Worm (Caenorhabditis elegans) whole organism, late embryonic: Measurements from ENCODE around the gene grl-5.

ENCODE experiments used
- C38D4.7 ChIP-seq: fragments of 200-800 bp; sonication (Bioruptor generic); optimal IDR thresholded peaks from 2 replicates; lab custom pipeline; 2018; ENCODE audit warnings: mild to moderate bottlenecking, missing genetic modification characterization, moderate library complexity, missing compliant biosample characterization
- F13H6.1 ChIP-seq: sonication (generic microtip); optimal IDR thresholded peaks from 2 replicates; lab custom pipeline; 2016; ENCODE audit warnings: missing genetic modification characterization, missing compliant biosample characterization
- T23F11.4 ChIP-seq: fragments of 200-800 bp; sonication (Bioruptor generic); optimal IDR thresholded peaks from 2 replicates; lab custom pipeline; 2018; ENCODE audit warnings: mild to moderate bottlenecking, missing genetic modification characterization, missing compliant biosample characterization
- Y22D7AL.16 ChIP-seq: sonication (generic microtip); optimal IDR thresholded peaks from 2 replicates; lab custom pipeline; 2016; ENCODE audit warnings: missing genetic modification characterization, missing compliant biosample characterization
- ceh-18 ChIP-seq: sonication (generic microtip); optimal IDR thresholded peaks from 2 replicates; lab custom pipeline; 2016; ENCODE audit warnings: missing genetic modification characterization, missing compliant biosample characterization
- ceh-30 ChIP-seq: fragments of 150-350 bp; optimal IDR thresholded peaks from 2 replicates; lab custom pipeline; 2014; ENCODE audit warnings: missing biosample characterization, missing genetic modification characterization
- ceh-31 ChIP-seq: sonication (generic microtip); optimal IDR thresholded peaks from 2 replicates; lab custom pipeline; 2016; ENCODE audit warnings: missing genetic modification characterization, missing compliant biosample characterization
- ceh-34 ChIP-seq: sonication (generic microtip); optimal IDR thresholded peaks from 2 replicates; lab custom pipeline; 2016; ENCODE audit warnings: mild to moderate bottlenecking, missing genetic modification characterization, missing compliant biosample characterization
- ceh-45 ChIP-seq: fragments of 200-800 bp; sonication (Bioruptor generic); IDR thresholded peaks from 2 replicates; pipeline ENCODE4 v1.3.6; 2022; ENCODE audit warnings: missing genetic modification reagents, missing genetic modification characterization, missing compliant biosample characterization
- che-1 ChIP-seq: sonication (generic microtip); optimal IDR thresholded peaks from 2 replicates; lab custom pipeline; 2016; ENCODE audit warnings: mild to moderate bottlenecking, missing genetic modification characterization, missing compliant biosample characterization
- dve-1 ChIP-seq: sonication (generic microtip); optimal IDR thresholded peaks from 2 replicates; lab custom pipeline; 2017; ENCODE audit warnings: antibody characterized with exemption, mild to moderate bottlenecking, missing genetic modification characterization, missing compliant biosample characterization
- elt-2 ChIP-seq: sonication (generic microtip); optimal IDR thresholded peaks from 2 replicates; lab custom pipeline; 2016; ENCODE audit warnings: missing genetic modification reagents, missing genetic modification characterization, missing compliant biosample characterization
- eyg-1 ChIP-seq: sonication (generic microtip); optimal IDR thresholded peaks from 2 replicates; lab custom pipeline; 2016; ENCODE audit warnings: missing genotype, missing genetic modification characterization, missing compliant biosample characterization
- fax-1 ChIP-seq: sonication (generic microtip); optimal IDR thresholded peaks from 2 replicates; lab custom pipeline; 2016; ENCODE audit warnings: missing genotype, missing genetic modification characterization, missing compliant biosample characterization
- fkh-10 ChIP-seq: fragments of 150-350 bp; optimal IDR thresholded peaks from 2 replicates; lab custom pipeline; 2014; ENCODE audit warnings: missing biosample characterization, missing genetic modification reagents, missing genetic modification characterization
- hlh-13 ChIP-seq: fragments of 200-800 bp; sonication (Bioruptor generic); optimal IDR thresholded peaks from 2 replicates; lab custom pipeline; 2018; ENCODE audit warnings: mild to moderate bottlenecking, missing genetic modification characterization, missing compliant biosample characterization
- hlh-6 ChIP-seq: sonication (generic microtip); optimal IDR thresholded peaks from 2 replicates; lab custom pipeline; 2016; ENCODE audit warnings: missing genotype, missing genetic modification characterization, missing compliant biosample characterization
- lim-6 ChIP-seq: sonication (generic microtip); optimal IDR thresholded peaks from 2 replicates; lab custom pipeline; 2016; ENCODE audit warnings: missing genetic modification characterization, missing compliant biosample characterization
- madf-2 ChIP-seq: sonication (generic microtip); optimal IDR thresholded peaks from 2 replicates; lab custom pipeline; 2017; ENCODE audit warnings: missing genetic modification characterization, missing compliant biosample characterization
- odd-2 ChIP-seq: sonication (generic microtip); optimal IDR thresholded peaks from 2 replicates; lab custom pipeline; 2017; ENCODE audit warnings: antibody characterized with exemption, mild to moderate bottlenecking, missing genetic modification characterization, missing compliant biosample characterization
- pag-3 ChIP-seq: sonication (generic microtip); optimal IDR thresholded peaks from 2 replicates; lab custom pipeline; 2016; ENCODE audit warnings: missing compliant biosample characterization, missing genetic modification characterization, borderline replicate concordance
- pax-1 ChIP-seq: fragments of 150-350 bp; optimal IDR thresholded peaks from 2 replicates; lab custom pipeline; 2014; ENCODE audit warnings: missing biosample characterization, missing genetic modification characterization
- pha-2 ChIP-seq: sonication (generic microtip); optimal IDR thresholded peaks from 2 replicates; lab custom pipeline; 2017; ENCODE audit warnings: mild to moderate bottlenecking, missing genetic modification characterization, missing compliant biosample characterization
- pha-4 ChIP-seq: fragments of 150-350 bp; optimal IDR thresholded peaks from 2 replicates; lab custom pipeline; 2018; ENCODE audit warnings: missing biosample characterization, missing genetic modification reagents, missing genetic modification characterization
- ref-2 ChIP-seq: sonication (generic microtip); optimal IDR thresholded peaks from 2 replicates; lab custom pipeline; 2016; ENCODE audit warnings: missing genetic modification characterization, missing compliant biosample characterization
- rnt-1 ChIP-seq: sonication (generic microtip); optimal IDR thresholded peaks from 2 replicates; lab custom pipeline; 2016; ENCODE audit warnings: missing genetic modification characterization, missing compliant biosample characterization
- sdc-2 ChIP-seq: sonication (generic microtip); optimal IDR thresholded peaks from 2 replicates; lab custom pipeline; 2016; ENCODE audit warnings: missing genotype, missing genetic modification characterization, missing compliant biosample characterization
- syd-9 ChIP-seq: sonication (generic microtip); optimal IDR thresholded peaks from 2 replicates; lab custom pipeline; 2016; ENCODE audit warnings: mild to moderate bottlenecking, missing genetic modification characterization, moderate library complexity, missing compliant biosample characterization
- tbx-2 ChIP-seq: sonication (generic microtip); optimal IDR thresholded peaks from 2 replicates; lab custom pipeline; 2016; ENCODE audit warnings: missing genetic modification characterization, missing compliant biosample characterization
- ttx-3 ChIP-seq: sonication (generic microtip); optimal IDR thresholded peaks from 2 replicates; lab custom pipeline; 2016; ENCODE audit warnings: missing genetic modification reagents, missing genetic modification characterization, missing compliant biosample characterization
- unc-86 ChIP-seq: sonication (generic microtip); optimal IDR thresholded peaks from 2 replicates; lab custom pipeline; 2016; ENCODE audit warnings: missing genetic modification characterization, missing compliant biosample characterization
- zip-5 ChIP-seq: sonication (generic microtip); optimal IDR thresholded peaks from 2 replicates; lab custom pipeline; 2016; ENCODE audit warnings: missing genetic modification characterization, missing compliant biosample characterization

grl-5 gene

DNA sequence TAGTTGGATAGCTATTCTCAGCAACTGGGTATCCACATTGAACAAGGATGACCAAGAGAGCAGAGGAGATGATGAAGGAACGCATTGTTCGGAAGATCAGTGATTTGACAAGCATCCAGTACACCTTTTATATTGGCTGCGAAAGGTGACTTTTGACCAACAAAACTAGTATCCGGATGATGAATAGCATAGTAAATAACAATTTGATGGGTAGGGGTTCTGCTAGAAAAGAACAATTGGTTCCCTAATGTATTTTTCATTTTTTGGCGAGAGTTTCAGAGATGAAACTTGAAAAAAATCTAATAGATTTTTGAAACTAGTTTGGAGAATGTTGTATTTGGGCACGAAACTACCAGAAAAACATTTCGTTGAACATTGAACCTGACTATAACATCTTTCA lies 13.7 kb upstream of the grl-5 start, which contains the start of gene Y47D7A.11:
Gene Y47D7A.11 (minus strand): TSS at position 101 of the 400 bp plus-strand sequence.
- TF ChIP-seq Y22D7AL.16 (tag; lab: Kevin White, UChicago) (no peak), syd-9 (tag; lab: Kevin White, UChicago) (no peak), lim-6 (no peak), pag-3 (tag; lab: Kevin White, UChicago) (no peak), ceh-18 (tag; lab: Kevin White, UChicago) (no peak)

DNA sequence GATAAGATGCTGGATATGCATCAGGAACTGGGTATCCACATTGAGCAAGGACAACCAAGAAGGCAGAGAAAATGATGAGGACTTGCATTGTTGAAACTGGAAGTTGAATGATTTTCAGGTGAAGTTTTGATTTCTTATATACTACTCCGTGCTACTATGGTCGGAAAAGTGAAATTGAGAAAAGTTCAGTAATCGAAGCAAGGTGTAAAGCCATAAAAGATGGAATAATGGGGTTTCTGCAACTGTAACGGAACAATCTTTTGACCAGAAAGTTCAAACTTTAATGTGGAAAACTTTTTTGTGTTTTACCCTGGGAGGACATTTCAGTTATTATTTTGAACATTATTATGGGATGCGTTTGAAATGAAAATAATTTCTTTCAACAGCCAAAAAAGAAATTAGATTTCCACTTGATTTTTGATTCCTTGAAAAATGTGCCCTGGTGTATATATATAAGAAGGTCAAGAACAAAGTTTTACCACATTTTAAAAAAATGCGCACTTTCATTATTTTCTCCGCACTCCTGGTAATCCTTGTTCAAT lies 9.5 kb upstream of the grl-5 start, which contains the start of the genes Y47D7A.9 and Y47D7A.19:
Gene Y47D7A.9 (minus strand): TSS at position 101 of the 542 bp plus-strand sequence.
Gene Y47D7A.19 (plus strand): TSS at position 492 of the 542 bp plus-strand sequence.
- TF ChIP-seq sdc-2 (tag; lab: Kevin White, UChicago): no peak

- TF ChIP-seq odd-2 (tag; lab: Kevin White, UChicago) (no peak), che-1 (tag; lab: Kevin White, UChicago) (no peak), F13H6.1 (tag; lab: Kevin White, UChicago) (no peak)
- TF ChIP-seq, all 69 proteins: peak for 0
Measured at ce11 chrV:4423087-4423486, 8.6 kb upstream of the grl-5 start.

- TF ChIP-seq T23F11.4 (GFP tag; lab: Kevin White, UChicago): no peak
- no peak for TF ChIP-seq hlh-13 (GFP tag; lab: Kevin White, UChicago)
- no peak for TF ChIP-seq C38D4.7
- no peak for TF ChIP-seq fax-1
- TF ChIP-seq Y22D7AL.16 (tag; lab: Kevin White, UChicago): no peak
- TF ChIP-seq zip-5 (tag; lab: Kevin White, UChicago): no peak
- no peak for TF ChIP-seq ceh-34 (tag; lab: Kevin White, UChicago)
- no peak for TF ChIP-seq hlh-6 (tag; lab: Kevin White, UChicago)
- TF ChIP-seq pha-4 (tag; lab: Kevin White, UChicago): no peak
- TF ChIP-seq ttx-3 (tag; lab: Kevin White, UChicago): no peak
- TF ChIP-seq ceh-31 (tag; lab: Kevin White, UChicago): no peak
- TF ChIP-seq madf-2: no peak
- no peak for TF ChIP-seq ceh-30 (tag; lab: Kevin White, UChicago)
- TF ChIP-seq eyg-1: no peak
- TF ChIP-seq ceh-45: no peak
- no peak for TF ChIP-seq pax-1
- TF ChIP-seq unc-86: no peak
- no peak for TF ChIP-seq rnt-1 (tag; lab: Kevin White, UChicago)
- no peak for TF ChIP-seq elt-2
- no peak for TF ChIP-seq ref-2 (tag; lab: Kevin White, UChicago)
Measured at ce11 chrV:4422127-4422526, 7.7 kb upstream of the grl-5 start, which contains the start of gene skr-7. TSS of gene skr-7 (plus strand) at chrV:4422427.

- no peak for TF ChIP-seq pha-2 (tag; lab: Kevin White, UChicago)
Measured at ce11 chrV:4421475-4421874, 7.0 kb upstream of the grl-5 start, which contains the start of gene skr-14. TSS of gene skr-14 (minus strand) at chrV:4421575.

DNA sequence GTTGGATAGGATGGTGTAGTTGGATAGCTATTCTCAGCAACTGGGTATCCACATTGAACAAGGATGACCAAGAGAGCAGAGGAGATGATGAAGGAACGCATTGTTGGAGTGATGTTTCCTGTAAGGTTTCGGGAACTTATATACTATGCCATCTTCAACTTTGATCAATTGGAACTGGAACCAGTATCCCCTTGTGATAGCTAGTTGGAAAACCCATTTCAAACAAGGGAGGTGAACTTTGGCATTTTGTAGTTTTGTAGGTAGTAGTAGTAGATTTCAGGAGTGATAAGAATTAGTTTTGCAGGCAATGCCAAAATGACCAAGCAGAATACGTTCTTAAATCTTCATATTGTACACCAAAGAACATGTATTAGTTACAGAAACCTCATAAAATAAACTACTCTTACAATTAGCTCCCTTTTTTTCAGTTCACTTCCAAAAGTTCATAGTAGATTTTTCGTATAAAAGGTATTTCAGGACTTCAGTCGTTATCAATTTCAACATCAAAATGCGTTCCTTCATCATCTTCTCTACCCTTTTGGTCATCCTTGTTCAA lies 5.4 kb upstream of the grl-5 start, which contains the start of the genes Y47D7A.7 and Y47D7A.2:
Gene Y47D7A.7 (minus strand): TSS at position 101 of the 556 bp plus-strand sequence.
Gene Y47D7A.2 (plus strand): TSS at position 506 of the 556 bp plus-strand sequence.
- TF ChIP-seq dve-1 (tag; lab: Kevin White, UChicago) (no peak), unc-86 (no peak), tbx-2 (tag; lab: Kevin White, UChicago) (no peak), elt-2 (no peak), zip-5 (tag; lab: Kevin White, UChicago) (no peak), fkh-10 (GFP tag; lab: Kevin White, UChicago) (no peak)
